Worm (Caenorhabditis elegans) whole organism, midembryonic: Measurements from ENCODE around the gene math-6.

Experiments used
- flt-1 ChIP-seq: fragments of 200-800 bp; sonication (Bioruptor generic); IDR thresholded peaks from 2 replicates; pipeline ENCODE4 v1.3.6; 2022; ENCODE audit warnings: missing genetic modification characterization, missing compliant biosample characterization
- klf-2 ChIP-seq: fragments of 200-800 bp; sonication (Bioruptor generic); conservative IDR thresholded peaks from 2 replicates; pipeline ENCODE4 v1.3.6; 2022; ENCODE audit warnings: missing genetic modification reagents, missing genetic modification characterization, missing compliant biosample characterization
- tab-1 ChIP-seq: fragments of 200-800 bp; sonication (Bioruptor generic); IDR thresholded peaks from 2 replicates; pipeline ENCODE4 v1.3.6; 2022; ENCODE audit warnings: missing genetic modification characterization, missing compliant biosample characterization

DNA sequence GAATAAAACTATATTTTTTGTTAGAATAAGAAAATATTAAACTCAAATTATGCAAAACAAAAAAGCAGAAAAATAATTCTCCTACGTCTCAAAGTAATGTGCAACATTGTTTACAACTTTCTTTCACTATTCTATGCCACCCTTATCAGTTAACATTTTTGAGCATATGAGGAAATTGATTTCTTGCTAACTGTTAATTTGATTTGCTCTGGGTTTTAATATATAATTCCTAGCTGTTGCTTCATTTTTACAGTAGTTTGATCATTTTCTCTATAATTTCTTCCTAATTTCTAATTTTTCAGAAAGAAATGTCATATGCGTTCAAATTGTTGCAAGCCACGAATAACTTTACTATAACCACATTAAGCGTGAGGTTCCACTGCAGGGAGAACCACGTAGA lies 48.3 kb downstream of the math-6 start, which contains the start of gene T08E11.1:
- TF ChIP-seq klf-2 (GFP tag; lab: Robert Waterston, UW) (no peak), flt-1 (GFP tag; lab: Robert Waterston, UW) (no peak), tab-1 (GFP tag; lab: Robert Waterston, UW) (no peak)
